Fruit fly (Drosophila melanogaster): ENCODE data around the gene CG8032.
A peak's percentile ranks its signal among the peaks of the same experiment; 100 is the strongest.

CG8032 gene

DNA sequence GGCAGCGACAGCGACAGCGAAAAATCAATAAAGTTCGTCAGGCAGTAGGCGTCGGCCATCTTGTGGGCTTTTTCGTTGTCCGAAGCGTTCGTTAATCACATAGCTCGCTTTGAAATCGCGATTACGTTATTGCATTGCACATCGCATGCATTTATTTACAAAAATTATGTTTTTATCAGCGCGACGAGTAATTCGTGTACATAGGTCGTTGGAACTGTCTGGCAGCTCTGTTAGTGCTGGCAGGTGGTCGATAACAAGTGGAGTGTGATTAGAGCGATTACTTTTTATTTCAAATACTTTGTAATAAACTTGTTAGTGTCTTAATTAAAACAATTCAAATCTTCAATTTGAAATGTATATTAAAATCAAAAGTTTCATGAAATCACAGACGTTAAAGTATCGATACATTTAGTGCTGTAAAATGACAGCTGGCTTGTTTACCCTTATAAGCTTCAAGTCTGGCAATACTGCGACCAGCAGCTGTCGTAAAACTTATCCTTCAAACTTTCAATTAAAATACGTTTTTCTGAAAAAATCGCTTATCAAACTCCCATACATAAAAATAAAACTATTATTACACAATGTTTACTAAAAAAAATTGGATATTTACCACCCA, at the start of gene CG8032 (continued):
- TF ChIP-seq insv (GFP tag; optimal IDR thresholded peaks at IDR 0.05) (peak in 1 of 2 experiments; percentile 12), CoRest (tag; optimal IDR thresholded peaks at IDR 0.05) (peak; percentile 54), Asciz (GFP tag; optimal IDR thresholded peaks at IDR 0.05) (no peak), CG7839 (tag; optimal IDR thresholded peaks at IDR 0.05) (peak; percentile 41), Atf-2 (GFP tag; optimal IDR thresholded peaks at IDR 0.05) (peak; percentile 28), dan (GFP tag; IDR thresholded peaks at IDR 0.05) (no peak), disco-r (GFP tag; optimal IDR thresholded peaks at IDR 0.05) (no peak), pum (GFP tag; optimal IDR thresholded peaks at IDR 0.05) (peak; percentile 69), CG10274 (GFP tag; optimal IDR thresholded peaks at IDR 0.05) (no peak), CG7963 (GFP tag; IDR thresholded peaks at IDR 0.05; ENCODE audit: partially characterized antibody) (no peak; the same call in 2 of the 3 replicates), CG6854 (GFP tag; optimal IDR thresholded peaks at IDR 0.05) (no peak), PHDP (tag; optimal IDR thresholded peaks at IDR 0.05) (peak; percentile 30), ash1 (GFP tag; optimal IDR thresholded peaks at IDR 0.05) (no peak), ranshi (GFP tag; IDR thresholded peaks at IDR 0.05) (no peak; the same call in 1 of the 2 replicates), amos (GFP tag; IDR thresholded peaks at IDR 0.05; ENCODE audit: partially characterized antibody) (peak; percentile 59), CG14441 (GFP tag; IDR thresholded peaks at IDR 0.05) (no peak), ems (GFP tag; optimal IDR thresholded peaks at IDR 0.05) (peak; percentile 44), ap (GFP tag; IDR thresholded peaks at IDR 0.05) (no peak), CG6791 (GFP tag; IDR thresholded peaks at IDR 0.05; ENCODE audit: partially characterized antibody) (no peak), Neu2 (GFP tag; optimal IDR thresholded peaks at IDR 0.05; ENCODE audit: borderline replicate concordance) (no peak), CG33213 (GFP tag; optimal IDR thresholded peaks at IDR 0.05) (peak; percentile 55), CG8290 (GFP tag; optimal IDR thresholded peaks at IDR 0.05) (peak; percentile 80), CG8290 (tag; optimal IDR thresholded peaks at IDR 0.05) (peak; percentile 53 to 84), CG10321 (GFP tag; IDR thresholded peaks at IDR 0.05) (no peak), esg (GFP tag; conservative IDR thresholded peaks at IDR 0.05) (no peak), NC2α (GFP tag; optimal IDR thresholded peaks at IDR 0.05) (no peak), kah (GFP tag; optimal IDR thresholded peaks at IDR 0.05) (peak; percentile 44), CG34376 (GFP tag; optimal IDR thresholded peaks at IDR 0.05) (peak; percentile 30), CG8089 (GFP tag; optimal IDR thresholded peaks at IDR 0.05) (no peak), kay (GFP tag; optimal IDR thresholded peaks at IDR 0.05) (peak; percentile 52), bab2 (GFP tag; optimal IDR thresholded peaks at IDR 0.05) (peak; percentile 68), NK7.1 (GFP tag; optimal IDR thresholded peaks at IDR 0.05) (no peak), CG12219 (GFP tag; optimal IDR thresholded peaks at IDR 0.05) (no peak), CG10366 (GFP tag; IDR thresholded peaks at IDR 0.05) (no peak)

DNA sequence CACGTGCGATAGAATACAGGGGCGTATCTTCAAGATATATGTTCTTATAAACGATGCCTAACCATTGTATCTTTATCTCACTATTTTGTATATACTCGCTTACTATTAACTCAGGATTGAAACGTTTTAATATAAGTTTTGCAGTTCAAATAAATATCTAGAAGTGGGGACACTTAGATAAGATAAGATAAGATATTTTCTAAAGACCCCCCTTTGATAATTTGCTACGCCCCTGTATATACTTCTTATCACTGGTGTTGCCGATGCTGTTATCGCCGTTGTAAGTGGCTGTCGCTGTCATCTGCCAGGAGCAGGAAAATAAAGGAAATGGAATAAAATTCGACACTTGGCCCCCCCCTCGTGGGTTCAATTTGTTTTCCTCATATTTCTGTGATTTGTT, 47.8 kb upstream of the CG8032 start:
- TF ChIP-seq vnd (GFP tag; IDR thresholded peaks at IDR 0.05; ENCODE audit: partially characterized antibody), result no peak
- no peak for TF ChIP-seq sna (GFP tag; IDR thresholded peaks at IDR 0.05; ENCODE audit: partially characterized antibody)
- no peak for TF ChIP-seq chm (GFP tag; IDR thresholded peaks at IDR 0.05)
- peak; percentile 54 for TF ChIP-seq Ets65A (GFP tag)
- no peak for TF ChIP-seq Oaz (GFP tag; IDR thresholded peaks at IDR 0.05)
- TF ChIP-seq jigr1 (GFP tag; IDR thresholded peaks at IDR 0.05), result no peak
- no peak for TF ChIP-seq prd (optimal IDR thresholded peaks at IDR 0.05)
- TF ChIP-seq prd (GFP tag; IDR thresholded peaks at IDR 0.05), result no peak
- no peak for TF ChIP-seq zf30C (GFP tag; optimal IDR thresholded peaks at IDR 0.05)
- TF ChIP-seq Hr78 (GFP tag; optimal IDR thresholded peaks at IDR 0.05), result no peak
- TF ChIP-seq CG2678 (tag; optimal IDR thresholded peaks at IDR 0.05), result peak; percentile 7
- TF ChIP-seq CG5953 (GFP tag; IDR thresholded peaks at IDR 0.05), result no peak
- no peak for TF ChIP-seq gce (GFP tag; IDR thresholded peaks at IDR 0.05)
- TF ChIP-seq gem (tag; optimal IDR thresholded peaks at IDR 0.05), result peak; percentile 9
- TF ChIP-seq p53 (GFP tag; optimal IDR thresholded peaks at IDR 0.05), result no peak
- TF ChIP-seq sens (GFP tag), result peak; percentile 57
- no peak for TF ChIP-seq abd-A (tag; optimal IDR thresholded peaks at IDR 0.05)
- TF ChIP-seq Sry-β (GFP tag; optimal IDR thresholded peaks at IDR 0.05), result no peak
- no peak for TF ChIP-seq Deaf1 (tag; optimal IDR thresholded peaks at IDR 0.05)
